Worm (Caenorhabditis elegans): ENCODE data around the gene fipr-8.
A peak's percentile ranks its signal among the peaks of the same experiment; 100 is the strongest.

Gene fipr-8

ce11 chrV:10204863-10205338, 34.9 kb downstream of the fipr-8 start, which contains the start of the genes ZK856.19 and ZK856.11:
ZK856.19 (minus strand) TSS chrV:10204913.
ZK856.11 (minus strand) TSS chrV:10204938.
- no peak for TF ChIP-seq madf-2 (tag; optimal IDR thresholded peaks at IDR 0.05)
- peak; percentile 20 for TF ChIP-seq unc-42 (tag; optimal IDR thresholded peaks at IDR 0.05)
- peak; percentile 21 for TF ChIP-seq nfya-1 (tag; optimal IDR thresholded peaks at IDR 0.05)
- no peak for TF ChIP-seq che-1 (tag; optimal IDR thresholded peaks at IDR 0.05)
- no peak for TF ChIP-seq elt-4 (tag; optimal IDR thresholded peaks at IDR 0.05)
- TF ChIP-seq ceh-14 (tag; optimal IDR thresholded peaks at IDR 0.05), result no peak
- TF ChIP-seq ahr-1 (tag; optimal IDR thresholded peaks at IDR 0.05), result no peak
- no peak for TF ChIP-seq dmd-4 (tag; optimal IDR thresholded peaks at IDR 0.05; ENCODE audit: borderline replicate concordance)
- no peak for TF ChIP-seq ama-1 (optimal IDR thresholded peaks at IDR 0.05)
- no peak for TF ChIP-seq F13H6.1 (tag; optimal IDR thresholded peaks at IDR 0.05)
- TF ChIP-seq pag-3 (tag; optimal IDR thresholded peaks at IDR 0.05; ENCODE audit: borderline replicate concordance), result no peak
- no peak for TF ChIP-seq syd-9 (tag; optimal IDR thresholded peaks at IDR 0.05)
- no peak for TF ChIP-seq lim-6 (tag; optimal IDR thresholded peaks at IDR 0.05)
- TF ChIP-seq Y22D7AL.16 (tag; optimal IDR thresholded peaks at IDR 0.05), result no peak
- no peak for TF ChIP-seq eyg-1 (tag; optimal IDR thresholded peaks at IDR 0.05)
- no peak for TF ChIP-seq unc-55 (GFP tag; optimal IDR thresholded peaks at IDR 0.05)
- TF ChIP-seq ceh-2 (tag; optimal IDR thresholded peaks at IDR 0.05), result no peak

DNA sequence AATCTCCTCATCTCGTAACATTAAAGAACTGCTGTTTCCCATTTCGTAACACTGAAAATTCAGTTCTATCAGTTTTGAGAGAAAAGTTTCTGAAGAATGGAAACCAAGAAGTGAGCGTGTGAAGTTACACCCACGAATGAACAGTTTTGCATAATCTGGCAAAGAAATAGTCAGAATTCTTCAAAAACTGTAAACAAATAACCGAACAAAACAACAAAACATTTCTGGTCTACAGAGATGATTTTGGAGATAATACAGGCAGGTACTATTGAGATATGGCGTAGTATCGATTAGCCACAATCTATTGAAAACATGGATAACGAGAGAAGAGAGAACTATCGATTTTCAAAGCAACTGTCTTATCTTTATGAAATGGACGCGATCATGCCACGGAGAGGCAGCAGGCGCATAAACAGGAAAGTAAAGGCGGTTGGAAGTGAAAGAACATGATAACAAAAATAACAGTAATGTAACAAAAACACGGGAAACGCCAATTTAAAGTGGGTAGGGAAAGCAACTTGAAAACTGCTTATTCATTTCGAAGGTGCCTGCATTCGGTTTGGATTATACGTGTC, 36.2 kb downstream of the fipr-8 start, which contains the start of gene chpf-1:
Gene chpf-1 (minus strand): TSS at position 51 of the 575 bp plus-strand sequence.
- TF ChIP-seq elt-2 (tag; optimal IDR thresholded peaks at IDR 0.05) (peak; percentile 41), ceh-6 (GFP tag; optimal IDR thresholded peaks at IDR 0.05) (no peak)

DNA sequence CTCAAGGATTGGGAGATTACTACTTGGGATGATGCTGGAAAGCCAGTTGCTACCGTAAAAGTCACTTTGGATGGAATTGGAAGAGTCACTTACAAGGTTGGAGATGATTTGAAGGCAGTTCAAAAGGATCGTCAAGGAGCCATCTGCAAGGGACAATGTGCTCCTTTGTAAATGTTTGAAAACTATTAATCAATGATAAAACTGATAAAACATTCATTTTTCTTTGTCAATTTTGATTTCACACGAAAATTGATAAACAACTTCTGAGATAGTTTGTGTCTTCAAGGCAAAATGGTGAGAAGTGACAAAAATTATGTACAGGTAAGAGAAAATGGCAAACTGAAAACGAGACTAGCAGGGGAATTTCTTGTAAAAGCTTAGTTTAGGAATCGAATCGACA, 37.4 kb downstream of the fipr-8 start:
- TF ChIP-seq ceh-6 (GFP tag; optimal IDR thresholded peaks at IDR 0.05) (no peak), dmd-4 (tag; optimal IDR thresholded peaks at IDR 0.05; ENCODE audit: borderline replicate concordance) (no peak), madf-2 (tag; optimal IDR thresholded peaks at IDR 0.05) (no peak)

DNA sequence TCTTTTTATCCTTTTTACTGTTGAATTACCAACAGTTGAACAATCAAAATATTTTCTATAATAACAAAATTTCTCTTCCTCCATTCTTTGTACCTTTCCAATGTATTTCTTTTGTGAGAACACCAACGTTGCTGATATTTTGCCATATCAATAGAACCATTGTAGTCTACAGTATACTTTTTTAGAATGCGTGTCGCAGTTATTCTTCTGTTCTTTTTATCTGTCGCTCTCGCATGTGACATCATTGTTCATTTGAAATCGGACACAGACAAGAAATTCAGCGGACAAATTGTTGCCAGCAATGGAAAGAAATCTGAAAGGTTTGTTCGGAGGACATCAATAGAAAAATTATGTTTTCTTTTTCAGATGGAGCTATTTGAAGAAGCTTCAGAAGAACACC, 37.8 kb downstream of the fipr-8 start, which contains the start of gene ZK856.7:
Gene ZK856.7 (plus strand): TSS at position 186 of the 400 bp plus-strand sequence.
- TF ChIP-seq eyg-1 (tag; optimal IDR thresholded peaks at IDR 0.05) (no peak), hlh-13 (GFP tag; optimal IDR thresholded peaks at IDR 0.05) (no peak), dve-1 (tag; optimal IDR thresholded peaks at IDR 0.05) (no peak), madf-2 (tag; optimal IDR thresholded peaks at IDR 0.05) (no peak)

- TF ChIP-seq elt-4 (tag; optimal IDR thresholded peaks at IDR 0.05) (no peak), odd-2 (tag; optimal IDR thresholded peaks at IDR 0.05) (no peak), nhr-11 (tag; optimal IDR thresholded peaks at IDR 0.05) (no peak), ceh-34 (tag; optimal IDR thresholded peaks at IDR 0.05) (no peak), eyg-1 (tag; optimal IDR thresholded peaks at IDR 0.05) (no peak), pha-4 (tag; optimal IDR thresholded peaks at IDR 0.05) (no peak), ceh-18 (tag; optimal IDR thresholded peaks at IDR 0.05) (no peak)
These were observed 41.4 kb downstream of the fipr-8 start, which contains the start of gene ZK856.6 for ce11 chrV:10198386-10198785. ZK856.6 (plus strand) TSS chrV:10198686.

DNA sequence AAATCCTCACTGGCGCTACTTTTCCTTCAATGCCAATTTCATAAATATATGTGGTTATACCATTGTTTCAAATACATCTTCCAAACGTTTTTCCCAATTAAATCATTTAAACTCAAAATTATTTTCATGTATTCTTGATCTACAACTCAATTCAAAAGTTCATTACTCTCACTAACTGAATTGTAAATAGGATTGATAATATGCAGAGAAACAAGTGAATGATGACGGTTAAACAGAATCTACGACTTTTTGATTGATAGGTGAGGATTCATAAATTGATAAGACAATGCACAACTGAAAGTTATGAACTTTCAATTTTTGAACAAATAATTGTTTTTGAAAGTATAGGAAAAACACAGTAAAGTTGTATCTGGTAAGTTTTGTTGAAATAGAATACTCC, 48.5 kb downstream of the fipr-8 start:
- no peak for TF ChIP-seq elt-4 (tag; optimal IDR thresholded peaks at IDR 0.05)
- TF ChIP-seq dmd-4 (tag; optimal IDR thresholded peaks at IDR 0.05; ENCODE audit: borderline replicate concordance), result no peak
- no peak for TF ChIP-seq fkh-6 (tag; optimal IDR thresholded peaks at IDR 0.05)
- no peak for TF ChIP-seq hlh-13 (GFP tag; optimal IDR thresholded peaks at IDR 0.05)
- TF ChIP-seq lim-6 (tag; optimal IDR thresholded peaks at IDR 0.05), result no peak

- TF ChIP-seq rnt-1 (tag; optimal IDR thresholded peaks at IDR 0.05) (no peak), elt-2 (tag; optimal IDR thresholded peaks at IDR 0.05) (peak; percentile 44)
These were observed 49.6 kb downstream of the fipr-8 start, which contains the start of gene ZK856.5 for ce11 chrV:10190081-10190556. ZK856.5 (minus strand) TSS chrV:10190131.
